Worm (Caenorhabditis elegans): ENCODE measurements around the gene F44E7.5.
"Not testable (repeated sequence)": the region's sequence is repeated elsewhere in the genome, so short reads cannot be mapped to it uniquely, and the experiment has no call there.

F44E7.5 gene

DNA sequence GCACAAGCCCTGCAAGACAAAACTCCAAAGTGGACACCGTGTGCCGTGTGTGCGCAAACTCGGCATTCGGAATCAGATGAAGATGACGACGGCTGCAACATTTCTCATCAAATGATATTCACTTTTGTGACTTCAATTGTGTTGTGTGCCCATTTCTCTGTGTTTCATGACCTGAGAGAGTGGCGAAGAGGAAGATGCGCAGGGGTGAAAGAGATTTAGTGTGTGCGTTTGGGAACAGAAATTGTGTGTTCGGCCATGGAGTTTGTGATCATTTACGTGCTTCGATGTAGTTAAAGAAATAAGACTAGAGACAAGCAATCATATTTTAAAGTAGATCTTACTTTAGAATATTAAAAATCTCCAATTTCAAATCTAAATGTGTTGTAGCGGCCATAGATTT is 7.9 kb upstream of the F44E7.5 start:
- TF ChIP-seq nfyb-1 (GFP tag; IDR thresholded peaks at IDR 0.05), result 0 out of 2 replicates have a peak, but pooled peaks have one; percentile 41
- peak; percentile 33 for TF ChIP-seq nhr-80 (tag; optimal IDR thresholded peaks at IDR 0.05)
- TF ChIP-seq dox-1 (GFP tag; IDR thresholded peaks at IDR 0.05), result peak; percentile 35; the same call in 1 of the 2 replicates
- TF ChIP-seq hmg-1.2 (GFP tag; IDR thresholded peaks at IDR 0.05), result peak; percentile 26; the same call in 1 of the 2 replicates
- no peak for TF ChIP-seq Y53F4B.3 (GFP tag; IDR thresholded peaks at IDR 0.05)

- no peak for TF ChIP-seq aptf-2 (GFP tag; conservative IDR thresholded peaks at IDR 0.05)
- no peak for TF ChIP-seq nfya-2 (GFP tag; IDR thresholded peaks at IDR 0.05)
- TF ChIP-seq ceh-91 (GFP tag; IDR thresholded peaks at IDR 0.05), result no peak
- no peak for TF ChIP-seq zfh-2 (GFP tag; conservative IDR thresholded peaks at IDR 0.05)
- no peak for TF ChIP-seq fkh-3 (tag; optimal IDR thresholded peaks at IDR 0.05)
- TF ChIP-seq mxl-1 (tag; optimal IDR thresholded peaks at IDR 0.05), result no peak
Observed at ce11 chrV:5785372-5785771, 4.7 kb upstream of the F44E7.5 start, which contains the start of gene F44E7.7. Gene F44E7.7, minus strand, starts transcription at chrV:5785472.

- TF ChIP-seq K11D2.4 (GFP tag; IDR thresholded peaks at IDR 0.05), result no peak
- no peak for TF ChIP-seq Y53F4B.3 (GFP tag; IDR thresholded peaks at IDR 0.05)
Observed at ce11 chrV:5782687-5783086, 2.0 kb upstream of the F44E7.5 start, which contains the start of gene fbxa-183. Gene fbxa-183, minus strand, starts transcription at chrV:5782787.

- no peak for TF ChIP-seq hmg-1.2 (GFP tag; IDR thresholded peaks at IDR 0.05)
- no peak for TF ChIP-seq rec-8 (tag; optimal IDR thresholded peaks at IDR 0.05)
- no peak for TF ChIP-seq lin-26 (GFP tag; IDR thresholded peaks at IDR 0.05)
- no peak for TF ChIP-seq ceh-27 (GFP tag; optimal IDR thresholded peaks at IDR 0.05)
- TF ChIP-seq cebp-1 (GFP tag; IDR thresholded peaks at IDR 0.05), result no peak
- peak; percentile 77 for TF ChIP-seq cebp-1 (tag; optimal IDR thresholded peaks at IDR 0.05)
- TF ChIP-seq hsf-1 (GFP tag; IDR thresholded peaks at IDR 0.05), result no peak
- no peak for TF ChIP-seq nhr-179 (tag; optimal IDR thresholded peaks at IDR 0.05)
- TF ChIP-seq F57C9.4 (tag; optimal IDR thresholded peaks at IDR 0.05), result peak; percentile 17
- no peak for TF ChIP-seq C17E4.6 (GFP tag; IDR thresholded peaks at IDR 0.05)
- no peak for TF ChIP-seq nhr-80 (tag; optimal IDR thresholded peaks at IDR 0.05)
- no peak for TF ChIP-seq ztf-6 (GFP tag; IDR thresholded peaks at IDR 0.05)
- TF ChIP-seq mes-4 (tag; optimal IDR thresholded peaks at IDR 0.05), result no peak
Observed at ce11 chrV:5779984-5780383, 738 bp downstream of the F44E7.5 start.

- TF ChIP-seq ztf-28 (GFP tag; IDR thresholded peaks at IDR 0.05) (0 out of 2 replicates have a peak, but pooled peaks have one; percentile 68), pbrm-1 (GFP tag; IDR thresholded peaks at IDR 0.05) (peak; percentile 59; the same call in 1 of the 2 replicates), mcd-1 (GFP tag; IDR thresholded peaks at IDR 0.05) (peak; percentile 85), rcor-1 (GFP tag; IDR thresholded peaks at IDR 0.05) (peak; percentile 26; the same call in 1 of the 2 replicates), K11D2.4 (GFP tag; IDR thresholded peaks at IDR 0.05) (0 out of 2 replicates have a peak, but pooled peaks have one; percentile 14), Y53G8AR.9 (GFP tag; conservative IDR thresholded peaks at IDR 0.05) (peak; percentile 37; the same call in 1 of the 2 replicates), Y67H2A.10 (GFP tag; conservative IDR thresholded peaks at IDR 0.05) (0 out of 2 replicates have a peak, but pooled peaks have one; percentile 17), nfyb-1 (GFP tag; IDR thresholded peaks at IDR 0.05) (peak; percentile 84), ceh-91 (GFP tag; IDR thresholded peaks at IDR 0.05) (0 out of 2 replicates have a peak, but pooled peaks have one; percentile 22), madf-6 (GFP tag; IDR thresholded peaks at IDR 0.05) (peak; percentile 54), hmg-1.2 (GFP tag; IDR thresholded peaks at IDR 0.05) (peak; percentile 46), Y95B8A.8 (GFP tag; IDR thresholded peaks at IDR 0.05) (peak; percentile 41; the same call in 1 of the 2 replicates), attf-3 (GFP tag; conservative IDR thresholded peaks at IDR 0.05) (0 out of 2 replicates have a peak, but pooled peaks have one; percentile 47), cebp-1 (GFP tag; IDR thresholded peaks at IDR 0.05) (peak; percentile 46; the same call in 1 of the 2 replicates), F33H1.4 (GFP tag; IDR thresholded peaks at IDR 0.05) (peak; percentile 42; the same call in 1 of the 2 replicates), ceh-100 (GFP tag; IDR thresholded peaks at IDR 0.05) (peak; percentile 85), C06A6.2 (GFP tag; conservative IDR thresholded peaks at IDR 0.05) (peak; percentile 97), dox-1 (GFP tag; IDR thresholded peaks at IDR 0.05) (peak; percentile 93), egl-44 (GFP tag; IDR thresholded peaks at IDR 0.05) (peak; percentile 39; the same call in 1 of the 2 replicates), egrh-3 (GFP tag; IDR thresholded peaks at IDR 0.05) (0 out of 2 replicates have a peak, but pooled peaks have one; percentile 37), D2030.7 (GFP tag; IDR thresholded peaks at IDR 0.05) (peak; percentile 53; the same call in 1 of the 2 replicates)
- TF ChIP-seq cebp-1 (tag; optimal IDR thresholded peaks at IDR 0.05), result not testable (repeated sequence)
Observed at ce11 chrV:5778216-5778615, 2.5 kb downstream of the F44E7.5 start.

Data from whole organism, young adult.